Worm (Caenorhabditis elegans) whole organism, mixed stage, embryonic: ENCODE measurements around the gene Y48G9A.9.
A peak's percentile ranks its signal among the peaks of the same experiment; 100 is the strongest.

Experiments
- M03D4.4 ChIP-seq: sonication (generic microtip); optimal IDR thresholded peaks from 2 replicates; lab custom pipeline; 2017; ENCODE audit warnings: mild to moderate bottlenecking, missing genetic modification characterization, missing compliant biosample characterization
- bed-3 ChIP-seq: fragments of 200-800 bp; sonication (Bioruptor generic); optimal IDR thresholded peaks from 3 replicates; lab custom pipeline; 2018; ENCODE audit warnings: mild to moderate bottlenecking, missing genetic modification characterization, moderate library complexity, missing compliant biosample characterization
- ceh-39 ChIP-seq: fragments of 150-350 bp; optimal IDR thresholded peaks from 2 replicates; lab custom pipeline; 2014; ENCODE audit warnings: missing biosample characterization, missing genetic modification characterization
- ceh-43 ChIP-seq: fragments of 200-800 bp; sonication (Bioruptor generic); optimal IDR thresholded peaks from 2 replicates; lab custom pipeline; 2018; ENCODE audit warnings: mild to moderate bottlenecking, missing genetic modification characterization, moderate library complexity, missing compliant biosample characterization
- ceh-83 ChIP-seq: fragments of 200-800 bp; sonication (Bioruptor generic); optimal IDR thresholded peaks from 2 replicates; lab custom pipeline; 2018; ENCODE audit warnings: mild to moderate bottlenecking, missing genetic modification characterization, missing compliant biosample characterization
- ces-1 ChIP-seq: fragments of 150-350 bp; optimal IDR thresholded peaks from 2 replicates; lab custom pipeline; 2014; ENCODE audit warnings: missing biosample characterization, missing genetic modification reagents, missing genetic modification characterization
- cnd-1 ChIP-seq: fragments of 200-800 bp; sonication (Bioruptor generic); optimal IDR thresholded peaks from 2 replicates; lab custom pipeline; 2018; ENCODE audit warnings: mild to moderate bottlenecking, missing genetic modification characterization, missing compliant biosample characterization
- drap-1 ChIP-seq: fragments of 200-800 bp; sonication (Bioruptor generic); optimal IDR thresholded peaks from 3 replicates; lab custom pipeline; 2018; ENCODE audit warnings: mild to moderate bottlenecking, missing genetic modification characterization, missing compliant biosample characterization
- elt-1 ChIP-seq: sonication (generic microtip); optimal IDR thresholded peaks from 2 replicates; lab custom pipeline; 2017; ENCODE audit warnings: missing genetic modification characterization, mild to moderate bottlenecking, missing compliant biosample characterization, antibody characterized with exemption, moderate library complexity, borderline replicate concordance; ENCODE audit not compliant: insufficient read depth
- elt-3 ChIP-seq: fragments of 150-350 bp; optimal IDR thresholded peaks from 2 replicates; lab custom pipeline; 2014; ENCODE audit warnings: missing biosample characterization, missing genetic modification characterization
- flh-1 ChIP-seq: fragments of 200-800 bp; sonication (Bioruptor generic); optimal IDR thresholded peaks from 2 replicates; lab custom pipeline; 2018; ENCODE audit warnings: mild to moderate bottlenecking, missing genetic modification characterization, moderate library complexity, missing compliant biosample characterization
- hlh-1 ChIP-seq: fragments of 150-350 bp; optimal IDR thresholded peaks from 2 replicates; lab custom pipeline; 2014; ENCODE audit warnings: missing biosample characterization, missing genetic modification reagents, missing genetic modification characterization
- lin-13 ChIP-seq: fragments of 150-350 bp; optimal IDR thresholded peaks from 2 replicates; lab custom pipeline; 2014; ENCODE audit warnings: missing biosample characterization, missing genetic modification characterization
- lsy-2 ChIP-seq: fragments of 150-350 bp; optimal IDR thresholded peaks from 2 replicates; lab custom pipeline; 2014; ENCODE audit warnings: missing biosample characterization, missing genetic modification characterization
- mab-5 ChIP-seq: fragments of 150-350 bp; optimal IDR thresholded peaks from 2 replicates; lab custom pipeline; 2014; ENCODE audit warnings: missing biosample characterization, missing genetic modification characterization
- mls-2 ChIP-seq: sonication (generic microtip); optimal IDR thresholded peaks from 2 replicates; lab custom pipeline; 2016; ENCODE audit warnings: mild to moderate bottlenecking, missing genetic modification characterization, moderate library complexity, missing compliant biosample characterization
- nhr-237 ChIP-seq: fragments of 150-350 bp; optimal IDR thresholded peaks from 2 replicates; lab custom pipeline; 2014; ENCODE audit warnings: missing biosample characterization, missing genetic modification characterization
- nhr-28 ChIP-seq: fragments of 150-350 bp; optimal IDR thresholded peaks from 2 replicates; lab custom pipeline; 2014; ENCODE audit warnings: missing biosample characterization, missing genetic modification characterization
- nhr-76 ChIP-seq: sonication (generic microtip); optimal IDR thresholded peaks from 2 replicates; lab custom pipeline; 2017; ENCODE audit warnings: missing biosample characterization, missing genetic modification characterization
- pha-4 ChIP-seq: fragments of 150-350 bp; optimal IDR thresholded peaks from 2 replicates; lab custom pipeline; 2018; ENCODE audit warnings: missing biosample characterization, missing genetic modification reagents, missing genetic modification characterization
- sem-2 ChIP-seq: fragments of 200-800 bp; sonication (Bioruptor generic); optimal IDR thresholded peaks from 2 replicates; lab custom pipeline; 2018; ENCODE audit warnings: mild to moderate bottlenecking, missing genetic modification characterization, missing compliant biosample characterization
- snpc-4 ChIP-seq: fragments of 150-350 bp; optimal IDR thresholded peaks from 2 replicates; lab custom pipeline; 2014; ENCODE audit warnings: missing biosample characterization, missing genetic modification characterization
- sptf-1 ChIP-seq: sonication (generic microtip); optimal IDR thresholded peaks from 2 replicates; lab custom pipeline; 2017; ENCODE audit warnings: mild to moderate bottlenecking, missing genetic modification characterization, moderate library complexity, missing compliant biosample characterization
- tbx-8 ChIP-seq: fragments of 200-800 bp; sonication (Bioruptor generic); optimal IDR thresholded peaks from 2 replicates; lab custom pipeline; 2018; ENCODE audit warnings: mild to moderate bottlenecking, missing genetic modification characterization, moderate library complexity, missing compliant biosample characterization
- unc-120 ChIP-seq: sonication (generic microtip); optimal IDR thresholded peaks from 2 replicates; lab custom pipeline; 2017; ENCODE audit warnings: missing genetic modification characterization, missing compliant biosample characterization; ENCODE audit not compliant: poor library complexity, severe bottlenecking
- unc-39 ChIP-seq: fragments of 150-350 bp; optimal IDR thresholded peaks from 2 replicates; lab custom pipeline; 2014; ENCODE audit warnings: missing biosample characterization, missing genetic modification characterization
- unc-62 ChIP-seq: fragments of 150-350 bp; optimal IDR thresholded peaks from 2 replicates; lab custom pipeline; 2014; ENCODE audit warnings: missing biosample characterization, missing genetic modification reagents, missing genetic modification characterization
- zip-8 ChIP-seq: fragments of 150-350 bp; optimal IDR thresholded peaks from 2 replicates; lab custom pipeline; 2014; ENCODE audit warnings: missing biosample characterization, missing genetic modification characterization
- ztf-11 ChIP-seq: fragments of 150-350 bp; optimal IDR thresholded peaks from 2 replicates; lab custom pipeline; 2014; ENCODE audit warnings: missing biosample characterization, missing genetic modification characterization

Y48G9A.9 gene

ce11 chrIII:2092409-2092808, at the start of gene Y48G9A.9:
TSS of gene Y48G9A.9 (plus strand) at chrIII:2092709.
- no peak for TF ChIP-seq ceh-83
- TF ChIP-seq zip-8 (tag; lab: Kevin White, UChicago), result no peak
- TF ChIP-seq nhr-28 (tag; lab: Kevin White, UChicago), result no peak
- TF ChIP-seq cnd-1 (tag; lab: Kevin White, UChicago), result no peak
- TF ChIP-seq tbx-8 (GFP tag; lab: Kevin White, UChicago), result no peak
- TF ChIP-seq snpc-4, result no peak
- no peak for TF ChIP-seq pha-4 (tag; lab: Kevin White, UChicago)
- TF ChIP-seq mls-2 (tag; lab: Kevin White, UChicago), result no peak
- no peak for TF ChIP-seq M03D4.4 (tag; lab: Kevin White, UChicago)
- no peak for TF ChIP-seq drap-1 (GFP tag; lab: Kevin White, UChicago)

DNA sequence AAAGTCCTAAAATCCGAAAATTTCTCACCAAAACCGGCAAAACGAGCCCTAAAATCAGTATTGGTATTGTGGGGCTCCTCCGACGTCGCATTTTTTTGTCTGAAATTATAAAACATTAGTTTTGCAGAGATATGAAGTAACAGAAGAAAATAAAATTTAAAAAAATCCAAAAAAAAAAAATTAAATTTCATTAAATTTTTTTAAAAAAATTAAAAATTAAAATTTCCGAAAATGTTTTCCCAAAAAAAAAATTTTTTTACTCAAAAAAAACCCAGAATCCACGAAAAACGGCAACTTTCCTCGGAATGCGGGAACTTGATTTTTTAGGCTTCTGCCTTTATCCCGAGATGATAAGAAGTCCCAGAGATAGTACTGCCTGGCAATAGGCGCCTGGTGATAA, 44.6 kb upstream of the Y48G9A.9 start, which contains the start of gene dpy-1:
TSS of gene dpy-1 (minus strand) at position 101 of the 400 bp plus-strand sequence.
- TF ChIP-seq lin-13 (tag; lab: Kevin White, UChicago) (no peak), lsy-2 (tag; lab: Kevin White, UChicago) (no peak), ceh-83 (no peak), elt-1 (tag; lab: Kevin White, UChicago) (no peak), nhr-237 (tag; lab: Kevin White, UChicago) (no peak), M03D4.4 (tag; lab: Kevin White, UChicago) (no peak), pha-4 (tag; lab: Kevin White, UChicago) (no peak), ces-1 (GFP tag; lab: Kevin White, UChicago) (no peak), elt-3 (no peak), bed-3 (GFP tag; lab: Kevin White, UChicago) (no peak), mab-5 (tag; lab: Kevin White, UChicago) (no peak), unc-62 (GFP tag; lab: Kevin White, UChicago) (no peak), ztf-11 (tag; lab: Kevin White, UChicago) (no peak), unc-120 (tag; lab: Kevin White, UChicago) (no peak), ceh-39 (tag; lab: Kevin White, UChicago) (no peak), mls-2 (tag; lab: Kevin White, UChicago) (no peak), zip-8 (tag; lab: Kevin White, UChicago) (no peak)
- TF ChIP-seq, all 35 proteins: peak for 0

DNA sequence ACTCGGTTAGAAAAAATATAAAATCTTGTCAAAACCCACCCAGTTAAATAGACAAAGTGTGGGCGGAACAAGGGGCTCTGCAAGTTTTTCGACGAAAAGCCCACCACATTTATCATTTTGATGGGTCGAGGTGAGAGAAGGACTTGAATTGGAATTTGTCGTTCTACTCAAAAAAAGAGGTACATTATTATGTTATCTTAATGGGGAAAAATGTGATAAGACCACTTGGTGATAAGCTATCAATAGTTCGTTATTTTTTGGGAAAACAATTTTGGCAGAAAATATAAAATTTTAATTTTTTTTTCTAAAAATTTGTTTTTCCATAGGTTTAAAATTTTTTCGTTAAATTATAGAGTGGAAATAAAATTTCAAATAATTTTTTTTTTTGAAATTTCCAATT, 42.7 kb upstream of the Y48G9A.9 start:
- TF ChIP-seq drap-1 (GFP tag; lab: Kevin White, UChicago) (no peak), nhr-237 (tag; lab: Kevin White, UChicago) (no peak), ceh-43 (GFP tag; lab: Kevin White, UChicago) (no peak), ceh-39 (tag; lab: Kevin White, UChicago) (no peak), hlh-1 (tag; lab: Kevin White, UChicago) (no peak), unc-62 (GFP tag; lab: Kevin White, UChicago) (no peak), nhr-28 (tag; lab: Kevin White, UChicago) (no peak), ceh-83 (no peak), bed-3 (GFP tag; lab: Kevin White, UChicago) (no peak), lin-13 (tag; lab: Kevin White, UChicago) (no peak), mls-2 (tag; lab: Kevin White, UChicago) (no peak), tbx-8 (GFP tag; lab: Kevin White, UChicago) (no peak), flh-1 (GFP tag; lab: Kevin White, UChicago) (no peak), unc-120 (tag; lab: Kevin White, UChicago) (no peak), sem-2 (GFP tag; lab: Kevin White, UChicago) (no peak)

DNA sequence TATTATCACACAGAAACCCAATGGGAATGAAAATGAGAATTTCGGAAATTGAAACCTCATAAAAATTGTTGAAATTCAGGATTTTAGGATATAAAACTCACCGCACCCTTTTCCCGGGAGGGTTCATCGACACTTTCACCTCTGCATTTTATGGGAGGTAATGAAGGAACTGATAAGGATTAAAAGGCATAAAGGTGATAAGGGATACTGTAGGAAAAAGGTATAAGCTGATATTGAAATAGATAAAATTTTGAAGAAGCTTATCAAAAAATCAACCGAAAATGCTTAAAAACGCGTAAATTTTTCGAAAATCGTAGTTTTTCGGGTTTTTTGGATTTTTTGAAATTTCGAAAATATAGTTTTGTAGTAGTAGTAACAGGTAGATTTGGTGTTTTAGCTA, 42.0 kb upstream of the Y48G9A.9 start:
- no peak for TF ChIP-seq sptf-1 (tag; lab: Kevin White, UChicago)
- no peak for TF ChIP-seq mls-2 (tag; lab: Kevin White, UChicago)
- TF ChIP-seq ceh-43 (GFP tag; lab: Kevin White, UChicago), result no peak
- no peak for TF ChIP-seq unc-39 (tag; lab: Kevin White, UChicago)
- no peak for TF ChIP-seq cnd-1 (tag; lab: Kevin White, UChicago)
- no peak for TF ChIP-seq ceh-83
- TF ChIP-seq hlh-1 (tag; lab: Kevin White, UChicago), result no peak
- TF ChIP-seq elt-3, result no peak
- TF ChIP-seq lsy-2 (tag; lab: Kevin White, UChicago), result no peak
- TF ChIP-seq, all 35 proteins: peak for 0

DNA sequence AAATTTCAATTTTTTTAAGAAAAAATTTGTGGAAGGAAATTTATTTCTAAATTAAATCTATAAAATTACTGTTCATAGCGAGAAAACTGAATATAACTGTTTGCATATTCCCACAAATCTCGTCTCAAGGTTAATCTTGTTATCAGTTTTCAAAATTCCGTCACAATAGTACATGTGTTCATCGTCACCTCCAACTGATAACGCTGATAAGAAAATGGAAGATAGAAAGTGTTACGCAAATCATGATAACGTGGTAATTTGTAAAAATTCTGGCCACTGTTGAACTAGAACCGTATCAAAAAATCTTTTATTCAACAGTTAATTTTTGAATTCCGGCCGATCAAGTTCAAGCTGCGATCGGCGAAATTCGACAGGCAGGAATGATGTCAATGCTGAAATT, 39.1 kb upstream of the Y48G9A.9 start:
- TF ChIP-seq lsy-2 (tag; lab: Kevin White, UChicago) (no peak), nhr-76 (tag; lab: Kevin White, UChicago) (no peak), elt-3 (peak; percentile 8)
